Fruit fly (Drosophila melanogaster) whole organism, embryonic: ENCODE measurements around the gene CG12438.
A peak's percentile ranks its signal among the peaks of the same experiment; 100 is the strongest.

Experiments used
- CG11093 ChIP-seq: fragments of 200-800 bp; sonication (Bioruptor generic); IDR thresholded peaks from 3 replicates; pipeline ENCODE4 v1.3.6; 2022; ENCODE audit warnings: missing biosample characterization, missing genetic modification characterization
- CG12299 ChIP-seq: fragments of 200-800 bp; sonication (Bioruptor generic); optimal IDR thresholded peaks from 2 replicates; lab custom pipeline; 2018; ENCODE audit warnings: missing biosample characterization, mild to moderate bottlenecking, missing genetic modification characterization
- CG14710 ChIP-seq: fragments of 200-800 bp; sonication (Bioruptor generic); optimal IDR thresholded peaks from 3 replicates; lab custom pipeline; 2019; ENCODE audit warnings: missing biosample characterization, mild to moderate bottlenecking, missing genetic modification characterization, moderate library complexity
- CG1602 ChIP-seq: fragments of 200-800 bp; sonication (Bioruptor generic); optimal IDR thresholded peaks from 3 replicates; lab custom pipeline; 2016; ENCODE audit warnings: missing biosample characterization, missing genetic modification characterization
- CG1603 ChIP-seq: fragments of 200-800 bp; sonication (Bioruptor generic); optimal IDR thresholded peaks from 2 replicates; lab custom pipeline; 2019; ENCODE audit warnings: missing biosample characterization, mild to moderate bottlenecking, missing genetic modification characterization, moderate library complexity
- CG17385 ChIP-seq: fragments of 200-800 bp; sonication (Bioruptor generic); optimal IDR thresholded peaks from 3 replicates; lab custom pipeline; 2018; ENCODE audit warnings: missing biosample characterization, mild to moderate bottlenecking, missing genetic modification characterization
- CG2678 ChIP-seq: fragments of 200-800 bp; sonication (Bioruptor generic); optimal IDR thresholded peaks from 3 replicates; lab custom pipeline; 2019; ENCODE audit warnings: missing biosample characterization, mild to moderate bottlenecking, missing genetic modification characterization, moderate library complexity
- CG34376 ChIP-seq: fragments of 200-800 bp; sonication (Bioruptor generic); optimal IDR thresholded peaks from 2 replicates; lab custom pipeline; 2018; ENCODE audit warnings: missing biosample characterization, mild to moderate bottlenecking, missing genetic modification characterization
- CG42726 ChIP-seq: fragments of 200-800 bp; sonication (Bioruptor generic); IDR thresholded peaks from 2 replicates; pipeline ENCODE4 v1.3.6; 2022; ENCODE audit warnings: missing biosample characterization, missing genetic modification characterization; ENCODE audit not compliant: partially characterized antibody
- CG4282 ChIP-seq: fragments of 200-800 bp; sonication (Bioruptor generic); optimal IDR thresholded peaks from 2 replicates; lab custom pipeline; 2016; ENCODE audit warnings: missing biosample characterization, missing genetic modification characterization
- CG4328 ChIP-seq: fragments of 200-800 bp; sonication (Bioruptor generic); optimal IDR thresholded peaks from 3 replicates; lab custom pipeline; 2017; ENCODE audit warnings: missing biosample characterization, missing genetic modification reagents, missing genetic modification characterization
- Camta ChIP-seq: fragments of 200-800 bp; sonication (Bioruptor generic); optimal IDR thresholded peaks from 2 replicates; lab custom pipeline; 2016; ENCODE audit warnings: missing biosample characterization, missing genetic modification characterization
- Chrac-16 ChIP-seq: fragments of 200-800 bp; sonication (Bioruptor generic); optimal IDR thresholded peaks from 3 replicates; lab custom pipeline; 2016; ENCODE audit warnings: missing biosample characterization, missing genetic modification characterization
- Dll ChIP-seq: fragments of 200-800 bp; sonication (Bioruptor generic); IDR thresholded peaks from 4 replicates; pipeline ENCODE4 v1.3.6; 2022; ENCODE audit warnings: missing biosample characterization, missing genetic modification characterization; ENCODE audit not compliant: partially characterized antibody
- Ets65A ChIP-seq: fragments of 200-800 bp; sonication (Bioruptor generic); peaks from one replicate; lab custom pipeline; 2016; ENCODE audit warnings: missing biosample characterization, missing genetic modification characterization
- Ets97D ChIP-seq: fragments of 200-800 bp; sonication (Bioruptor generic); optimal IDR thresholded peaks from 3 replicates; lab custom pipeline; 2016; ENCODE audit warnings: missing biosample characterization, missing genetic modification characterization
- Fer3 ChIP-seq: fragments of 200-800 bp; sonication (Bioruptor generic); optimal IDR thresholded peaks from 2 replicates; lab custom pipeline; 2018; ENCODE audit warnings: missing biosample characterization, mild to moderate bottlenecking, missing genetic modification characterization, moderate library complexity
- Lim3 ChIP-seq: fragments of 200-800 bp; sonication (Bioruptor generic); IDR thresholded peaks from 2 replicates; pipeline ENCODE4 v1.3.6; 2022; ENCODE audit warnings: missing biosample characterization, missing genetic modification characterization
- Neu2 ChIP-seq: fragments of 200-800 bp; sonication (Bioruptor generic); optimal IDR thresholded peaks from 3 replicates; lab custom pipeline; 2016; ENCODE audit warnings: missing biosample characterization, missing genetic modification characterization, borderline replicate concordance
- Poxn ChIP-seq: fragments of 200-800 bp; sonication (Bioruptor generic); IDR thresholded peaks from 2 replicates; pipeline ENCODE4 v1.3.6; 2022; ENCODE audit warnings: missing biosample characterization, missing genetic modification characterization
- Sox102F ChIP-seq: fragments of 200-800 bp; sonication (Bioruptor generic); optimal IDR thresholded peaks from 2 replicates; lab custom pipeline; 2018; ENCODE audit warnings: missing biosample characterization, mild to moderate bottlenecking, missing genetic modification characterization, moderate library complexity
- ase ChIP-seq: fragments of 200-800 bp; sonication (Bioruptor generic); IDR thresholded peaks from 3 replicates; pipeline ENCODE4 v1.3.6; 2022; ENCODE audit warnings: missing biosample characterization, missing genetic modification characterization
- cg ChIP-seq: fragments of 200-800 bp; sonication (Bioruptor generic); optimal IDR thresholded peaks from 3 replicates; lab custom pipeline; 2019; ENCODE audit warnings: missing biosample characterization, mild to moderate bottlenecking, missing genetic modification characterization, moderate library complexity
- dmrt99B ChIP-seq: fragments of 200-800 bp; sonication (Bioruptor generic); optimal IDR thresholded peaks from 2 replicates; lab custom pipeline; 2018; ENCODE audit warnings: missing biosample characterization, mild to moderate bottlenecking, missing genetic modification characterization, moderate library complexity
- esg ChIP-seq: fragments of 200-800 bp; sonication (Bioruptor generic); conservative IDR thresholded peaks from 2 replicates; pipeline ENCODE4 v1.3.6; 2022; ENCODE audit warnings: missing biosample characterization, missing genetic modification characterization
- eve ChIP-seq, 2 experiments: fragments of >200 bp; optimal IDR thresholded peaks; 2 replicates each; lab custom pipeline; 2017; ENCODE audit warnings: missing biosample characterization in 2 of 2, missing genetic modification characterization in 2 of 2
- exex ChIP-seq: fragments of 200-800 bp; sonication (Bioruptor generic); optimal IDR thresholded peaks from 4 replicates; lab custom pipeline; 2018; ENCODE audit warnings: missing biosample characterization, mild to moderate bottlenecking, missing genetic modification characterization, moderate library complexity
- fd102C ChIP-seq: fragments of 200-800 bp; sonication (Bioruptor generic); optimal IDR thresholded peaks from 2 replicates; lab custom pipeline; 2018; ENCODE audit warnings: missing biosample characterization, mild to moderate bottlenecking, missing genetic modification characterization, moderate library complexity
- ftz-f1 ChIP-seq: fragments of 200-800 bp; sonication (Bioruptor generic); optimal IDR thresholded peaks from 2 replicates; lab custom pipeline; 2016; ENCODE audit warnings: missing biosample characterization, missing genetic modification characterization
- fu2 ChIP-seq: fragments of 200-800 bp; sonication (Bioruptor generic); optimal IDR thresholded peaks from 2 replicates; lab custom pipeline; 2016; ENCODE audit warnings: missing biosample characterization, missing genetic modification characterization
- grn ChIP-seq: fragments of 200-800 bp; sonication (Bioruptor generic); optimal IDR thresholded peaks from 3 replicates; lab custom pipeline; 2017; ENCODE audit warnings: missing biosample characterization, missing genetic modification characterization
- hth ChIP-seq: fragments of >200 bp; optimal IDR thresholded peaks from 2 replicates; lab custom pipeline; 2017; ENCODE audit warnings: inconsistent platforms
- lab ChIP-seq: fragments of 200-800 bp; sonication (Bioruptor generic); optimal IDR thresholded peaks from 3 replicates; lab custom pipeline; 2017; ENCODE audit warnings: missing biosample characterization, missing genetic modification characterization, mild to moderate bottlenecking, moderate library complexity, missing genetic modification reagents
- lola ChIP-seq, 3 experiments: fragments of >200 bp in 2 of 3; fragments of 200-800 bp in 1 of 3; sonication (Bioruptor generic) in 1 of 3; optimal IDR thresholded peaks; 2 replicates each; lab custom pipeline; 2017 to 2019; ENCODE audit warnings: missing biosample characterization in 3 of 3, missing genetic modification characterization in 3 of 3, mild to moderate bottlenecking in 1 of 3, moderate library complexity in 1 of 3
- nmo ChIP-seq: fragments of 200-800 bp; sonication (Bioruptor generic); optimal IDR thresholded peaks from 2 replicates; lab custom pipeline; 2018; ENCODE audit warnings: missing biosample characterization, mild to moderate bottlenecking, missing genetic modification characterization, moderate library complexity
- onecut ChIP-seq: fragments of 200-800 bp; sonication (Bioruptor generic); IDR thresholded peaks from 2 replicates; pipeline ENCODE4 v1.3.6; 2022; ENCODE audit warnings: missing biosample characterization, missing genetic modification characterization
- peb ChIP-seq: fragments of 200-800 bp; sonication (Bioruptor generic); IDR thresholded peaks from 2 replicates; pipeline ENCODE4 v1.3.6; 2022; ENCODE audit warnings: missing biosample characterization, missing genetic modification characterization
- phol ChIP-seq: fragments of 200-800 bp; sonication (Bioruptor generic); optimal IDR thresholded peaks from 3 replicates; lab custom pipeline; 2018; ENCODE audit warnings: missing biosample characterization, mild to moderate bottlenecking, missing genetic modification characterization, moderate library complexity
- pnt ChIP-seq: fragments of 200-800 bp; sonication (Bioruptor generic); optimal IDR thresholded peaks from 3 replicates; lab custom pipeline; 2016; ENCODE audit warnings: missing biosample characterization, missing genetic modification characterization
- run ChIP-seq: fragments of 200-800 bp; sonication (Bioruptor generic); optimal IDR thresholded peaks from 3 replicates; lab custom pipeline; 2018; ENCODE audit warnings: missing biosample characterization, mild to moderate bottlenecking, missing genetic modification characterization
- sens-2 ChIP-seq: fragments of 200-800 bp; sonication (Bioruptor generic); IDR thresholded peaks from 2 replicates; pipeline ENCODE4 v1.3.6; 2022; ENCODE audit warnings: missing biosample characterization, missing genetic modification characterization
- sug ChIP-seq: fragments of 200-800 bp; optimal IDR thresholded peaks from 2 replicates; lab custom pipeline; 2019; ENCODE audit warnings: missing biosample characterization, mild to moderate bottlenecking, missing genetic modification characterization, moderate library complexity
- yki ChIP-seq: fragments of >200 bp; optimal IDR thresholded peaks from 3 replicates; lab custom pipeline; 2018

CG12438 gene

DNA sequence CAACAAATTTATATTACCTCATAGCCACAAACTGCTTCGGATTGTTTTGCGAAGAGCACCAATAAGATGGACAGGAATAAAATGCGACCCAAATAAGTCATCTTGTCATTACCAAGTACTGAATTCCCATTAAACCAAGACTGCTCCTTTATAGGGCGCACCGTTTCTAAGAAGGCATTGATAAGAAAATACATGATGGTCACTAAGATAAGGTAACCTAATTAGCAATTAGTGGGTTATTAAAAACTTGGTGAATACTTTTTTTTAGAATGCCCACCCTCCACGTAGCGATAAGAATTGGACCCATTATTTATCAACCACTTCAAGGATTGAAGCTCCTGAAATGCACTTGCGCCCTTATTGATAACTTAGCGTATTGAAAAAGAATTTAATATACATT lies 20.2 kb downstream of the CG12438 start, which contains the start of gene LManIV:
LManIV (minus strand) TSS at position 101 of the 400 bp plus-strand sequence.
- TF ChIP-seq fd102C (GFP tag; lab: Kevin White, UChicago) (no peak), exex (tag; lab: Kevin White, UChicago) (peak; percentile 15)

DNA sequence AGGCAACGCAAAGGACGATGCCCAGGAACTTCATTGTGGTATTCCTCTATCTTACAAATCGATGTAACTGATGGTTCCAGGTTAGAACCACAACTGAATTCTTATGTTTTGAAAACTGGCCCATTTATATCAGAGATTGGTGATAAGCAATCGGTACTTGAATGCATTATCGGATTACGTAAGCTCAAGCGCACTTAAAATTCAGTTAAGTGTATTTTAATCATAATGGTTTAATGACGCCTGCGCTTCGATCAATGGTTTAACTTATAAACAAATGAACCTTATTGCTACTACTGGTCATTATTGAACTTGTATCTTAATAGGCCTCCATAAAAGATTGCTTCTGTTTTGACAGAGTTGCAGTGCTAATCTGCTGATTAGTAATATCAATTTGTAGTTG lies 24.1 kb downstream of the CG12438 start, which contains the start of gene LManV:
LManV (minus strand) TSS at position 101 of the 400 bp plus-strand sequence.
- TF ChIP-seq Fer3 (tag; lab: Kevin White, UChicago) (no peak), Chrac-16 (no peak), hth (lab: Kevin White, UChicago) (no peak), Lim3 (no peak), Camta (GFP tag; lab: Kevin White, UChicago) (no peak), ase (GFP tag; lab: Robert Waterston, UW) (no peak), yki (lab: Kevin White, UChicago) (no peak), Dll (no peak), cg (GFP tag; lab: Kevin White, UChicago) (no peak), Ets97D (no peak), CG1603 (tag; lab: Kevin White, UChicago) (no peak), Poxn (GFP tag; lab: Robert Waterston, UW) (no peak), CG4328 (GFP tag; lab: Kevin White, UChicago) (no peak), Sox102F (GFP tag; lab: Kevin White, UChicago) (no peak), run (tag; lab: Kevin White, UChicago) (no peak), CG42726 (GFP tag; lab: Robert Waterston, UW) (no peak)

DNA sequence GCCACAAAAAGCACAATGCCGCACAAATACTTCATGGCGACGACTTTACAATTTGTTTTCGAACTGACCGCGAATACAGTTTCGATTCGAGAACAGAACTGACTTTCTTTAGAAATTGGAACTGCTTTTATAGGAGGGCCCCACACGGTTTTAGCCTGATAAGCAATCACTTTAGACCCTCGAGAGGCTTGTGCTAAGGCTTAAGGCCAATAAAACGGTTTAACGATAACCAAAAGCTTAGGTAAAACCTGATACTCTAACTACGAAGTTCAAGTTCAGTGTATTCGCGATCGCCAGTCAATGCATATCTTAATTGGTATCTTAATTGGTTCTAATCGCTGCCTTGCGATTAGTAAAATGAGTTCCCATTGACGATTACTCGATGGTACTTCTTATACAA lies 29.1 kb downstream of the CG12438 start, which contains the start of gene LManVI:
LManVI (minus strand) TSS at position 101 of the 400 bp plus-strand sequence.
- TF ChIP-seq ftz-f1 (no peak), sug (tag; lab: Kevin White, UChicago) (peak; percentile 69), CG11093 (GFP tag; lab: Robert Waterston, UW) (no peak), CG34376 (GFP tag; lab: Kevin White, UChicago) (no peak), exex (tag; lab: Kevin White, UChicago) (peak; percentile 80)

DNA sequence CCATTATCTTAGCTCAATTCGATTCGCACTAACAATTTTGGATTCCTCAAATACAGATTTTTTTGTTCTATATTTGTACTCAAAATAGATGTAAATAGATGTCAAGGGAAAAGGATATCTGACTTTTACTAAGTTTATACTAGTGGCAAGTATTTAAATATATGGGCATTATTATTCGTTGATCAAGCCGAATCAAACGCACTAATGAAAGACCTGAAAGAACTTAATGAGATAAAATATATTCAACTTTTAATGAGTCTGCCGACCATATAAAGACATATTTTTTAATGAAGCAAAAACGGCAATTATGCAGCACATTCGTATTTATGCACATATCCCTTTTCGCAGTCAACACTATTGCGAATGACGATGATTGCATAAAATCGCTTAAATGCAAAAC lies 30.3 kb downstream of the CG12438 start, which contains the start of gene CG42710:
CG42710 (minus strand) TSS at position 101 of the 400 bp plus-strand sequence.
- no peak for TF ChIP-seq sens-2

DNA sequence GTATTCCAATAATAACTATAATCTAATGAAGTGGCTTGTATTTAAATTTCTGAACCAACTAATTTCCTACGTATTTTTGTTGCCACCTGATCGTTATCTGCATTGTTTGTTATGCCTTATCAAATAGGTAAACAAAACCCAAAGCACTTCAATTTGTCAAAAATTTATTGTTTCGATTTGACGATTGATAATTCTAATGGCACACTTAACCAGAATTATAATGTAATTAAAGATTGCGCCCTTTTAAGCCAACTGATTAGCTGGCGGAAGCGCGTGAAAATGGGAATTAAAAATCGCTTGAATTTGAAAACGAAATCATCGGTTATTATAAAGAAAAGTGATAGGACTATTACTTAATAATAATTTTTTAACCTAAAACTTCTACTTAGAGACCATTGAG lies 32.6 kb downstream of the CG12438 start:
- TF ChIP-seq lab (GFP tag; lab: Kevin White, UChicago) = peak; percentile 4
- peak; percentile 45 for TF ChIP-seq grn (GFP tag; lab: Kevin White, UChicago)
- no peak for TF ChIP-seq onecut (GFP tag; lab: Robert Waterston, UW)
- TF ChIP-seq sug (tag; lab: Kevin White, UChicago) = peak; percentile 23
- TF ChIP-seq CG1602 = no peak
- no peak for TF ChIP-seq CG12299
- TF ChIP-seq fu2 = no peak
- TF ChIP-seq esg (GFP tag; lab: Robert Waterston, UW) = no peak
- no peak for TF ChIP-seq eve (GFP tag; optimal IDR thresholded peaks at IDR 0.05; lab: Kevin White, UChicago)
- no peak for TF ChIP-seq CG4282
- peak; percentile 97 for TF ChIP-seq exex (tag; lab: Kevin White, UChicago)

DNA sequence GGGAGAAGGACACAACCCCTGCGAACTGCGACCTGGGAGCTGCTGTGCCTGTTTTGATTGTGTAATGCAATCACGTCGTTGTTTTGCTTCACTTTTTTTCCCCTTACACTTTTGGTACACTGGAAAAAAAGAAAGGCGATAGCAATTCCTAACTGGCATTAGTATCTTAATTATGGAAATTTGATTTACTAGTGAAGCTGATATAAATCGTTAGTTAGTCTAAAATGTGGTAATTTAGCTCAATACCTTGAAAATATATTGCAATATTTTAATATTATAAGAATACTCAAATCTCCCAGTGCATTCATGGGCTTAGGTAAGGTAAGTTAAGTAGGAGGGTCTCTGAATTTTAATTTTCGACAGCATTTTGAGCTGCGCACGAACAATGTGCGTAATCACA lies 35.5 kb downstream of the CG12438 start:
- TF ChIP-seq CG2678 (tag; lab: Kevin White, UChicago) = peak; percentile 33
- peak; percentile 35 for TF ChIP-seq CG14710 (tag; lab: Kevin White, UChicago)
- TF ChIP-seq onecut (GFP tag; lab: Robert Waterston, UW) = no peak
- TF ChIP-seq CG17385 (GFP tag; lab: Kevin White, UChicago) = peak; percentile 7
- TF ChIP-seq phol = peak; percentile 46
- peak; percentile 44 for TF ChIP-seq nmo (GFP tag; lab: Kevin White, UChicago)
- TF ChIP-seq dmrt99B (tag; lab: Kevin White, UChicago) = peak; percentile 43
- TF ChIP-seq pnt (GFP tag; lab: Kevin White, UChicago) = no peak
- TF ChIP-seq lola (GFP tag; optimal IDR thresholded peaks at IDR 0.05; lab: Kevin White, UChicago) = peak in 1 of 3 experiments; percentile 47
- TF ChIP-seq peb (GFP tag; lab: Robert Waterston, UW) = no peak
- no peak for TF ChIP-seq Ets65A (GFP tag; lab: Kevin White, UChicago)
- no peak for TF ChIP-seq Neu2
